Worm (Caenorhabditis elegans): ENCODE results near the gene fzo-1.
"Not testable (repeated sequence)": the region's sequence is repeated elsewhere in the genome, so short reads cannot be mapped to it uniquely, and the experiment has no call there.

fzo-1 gene

ce11 chrII:5815382-5815781, 20.6 kb downstream of the fzo-1 start, which contains the start of gene wago-5:
wago-5 (minus strand) TSS chrII:5815482.
- TF ChIP-seq hpl-2 (GFP tag; optimal IDR thresholded peaks at IDR 0.05); sup-37 (GFP tag; optimal IDR thresholded peaks at IDR 0.05); pax-3 (tag; optimal IDR thresholded peaks at IDR 0.05): not testable (repeated sequence)

DNA sequence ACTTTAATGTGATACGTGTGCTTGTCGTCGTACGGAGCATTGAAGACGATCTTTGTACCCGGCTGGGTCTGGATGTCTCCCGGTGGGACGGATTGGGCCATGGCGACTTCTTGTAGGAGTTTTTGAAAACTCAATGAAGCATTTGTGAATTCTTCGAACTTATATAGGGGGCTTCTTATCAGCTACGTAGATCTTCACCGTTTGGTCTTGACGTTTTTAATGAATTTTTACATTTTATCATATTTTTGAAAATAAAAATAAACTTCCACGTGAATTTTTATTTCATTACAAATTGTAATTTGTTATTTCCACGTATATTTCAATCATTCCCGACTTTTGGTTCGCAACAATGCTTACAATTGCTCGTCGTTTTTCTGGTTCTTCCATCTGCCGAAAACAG, 25.8 kb downstream of the fzo-1 start, which contains the start of the genes msp-64 and ZK1248.5:
msp-64 (minus strand) TSS at position 101 of the 400 bp plus-strand sequence.
ZK1248.5 (plus strand) TSS at position 285 of the 400 bp plus-strand sequence.
- TF ChIP-seq mab-9 (GFP tag; IDR thresholded peaks at IDR 0.05) = no peak
- TF ChIP-seq unc-130 (tag; optimal IDR thresholded peaks at IDR 0.05) = no peak
- no peak for TF ChIP-seq pax-3 (tag; optimal IDR thresholded peaks at IDR 0.05)
- TF ChIP-seq elt-3 (tag; optimal IDR thresholded peaks at IDR 0.05) = no peak
- no peak for TF ChIP-seq ets-5 (GFP tag; IDR thresholded peaks at IDR 0.05)
- TF ChIP-seq unc-62 (GFP tag; optimal IDR thresholded peaks at IDR 0.05) = no peak
- no peak for TF ChIP-seq C34B4.2 (tag; optimal IDR thresholded peaks at IDR 0.05)
- TF ChIP-seq ces-1 (GFP tag; optimal IDR thresholded peaks at IDR 0.05) = no peak
- no peak for TF ChIP-seq egl-13 (tag; optimal IDR thresholded peaks at IDR 0.05)
- no peak for TF ChIP-seq skn-1 (tag; optimal IDR thresholded peaks at IDR 0.05)
- no peak for TF ChIP-seq nhr-90 (tag; optimal IDR thresholded peaks at IDR 0.05; ENCODE audit: poor library complexity)
- TF ChIP-seq zip-4 (GFP tag; optimal IDR thresholded peaks at IDR 0.05) = no peak
- TF ChIP-seq sup-37 (GFP tag; optimal IDR thresholded peaks at IDR 0.05) = no peak
- TF ChIP-seq unc-86 (tag; optimal IDR thresholded peaks at IDR 0.05) = no peak
- TF ChIP-seq vab-15 (tag; optimal IDR thresholded peaks at IDR 0.05) = no peak
- no peak for TF ChIP-seq unc-30 (tag; optimal IDR thresholded peaks at IDR 0.05)
- no peak for TF ChIP-seq tbx-2 (tag; optimal IDR thresholded peaks at IDR 0.05)
- no peak for TF ChIP-seq aha-1 (tag; optimal IDR thresholded peaks at IDR 0.05)
- no peak for TF ChIP-seq lsy-2 (tag; optimal IDR thresholded peaks at IDR 0.05)

- TF ChIP-seq efl-1 (optimal IDR thresholded peaks at IDR 0.05) (no peak), efl-1 (GFP tag; optimal IDR thresholded peaks at IDR 0.05 in 1 of 2) (peak in 1 of 2 experiments; percentile 84), mdl-1 (tag; optimal IDR thresholded peaks at IDR 0.05) (no peak), elt-2 (tag; optimal IDR thresholded peaks at IDR 0.05) (peak; percentile 84)
Observed at ce11 chrII:5806563-5806962, 29.4 kb downstream of the fzo-1 start.

DNA sequence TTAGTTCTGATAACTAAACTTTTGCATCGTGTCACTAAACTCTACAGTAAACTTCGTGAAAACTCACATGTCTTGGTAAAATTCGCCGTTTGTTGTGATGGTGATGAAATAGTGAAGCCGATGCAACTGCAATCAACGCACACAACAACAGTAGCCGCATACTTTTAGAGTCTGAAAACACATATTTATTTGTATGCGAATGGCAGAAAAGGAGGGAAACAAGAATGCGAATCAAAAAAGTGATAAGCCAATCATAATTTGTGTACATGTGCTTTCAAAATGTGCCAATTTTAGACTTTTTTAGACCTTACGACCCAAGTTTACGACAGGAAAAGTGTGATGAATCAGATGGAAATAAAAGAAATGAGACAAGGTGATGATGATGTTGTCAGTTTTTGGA, 30.7 kb downstream of the fzo-1 start, which contains the start of gene K05F1.10:
K05F1.10 (minus strand) TSS at position 171 of the 400 bp plus-strand sequence.
- TF ChIP-seq efl-1 (optimal IDR thresholded peaks at IDR 0.05) (no peak), efl-1 (GFP tag; optimal IDR thresholded peaks at IDR 0.05 in 1 of 2) (peak in 1 of 2 experiments; percentile 51), elt-2 (tag; optimal IDR thresholded peaks at IDR 0.05) (peak; percentile 64), vab-15 (tag; optimal IDR thresholded peaks at IDR 0.05) (no peak), snu-23 (GFP tag; optimal IDR thresholded peaks at IDR 0.05) (no peak), unc-98 (GFP tag; IDR thresholded peaks at IDR 0.05) (no peak), rnt-1 (tag; optimal IDR thresholded peaks at IDR 0.05) (no peak), lir-3 (tag; optimal IDR thresholded peaks at IDR 0.05; ENCODE audit: poor library complexity) (no peak)

ce11 chrII:5804288-5804687, 31.7 kb downstream of the fzo-1 start:
- no peak for TF ChIP-seq mab-9 (GFP tag; IDR thresholded peaks at IDR 0.05)
- TF ChIP-seq unc-98 (GFP tag; IDR thresholded peaks at IDR 0.05) = no peak
- TF ChIP-seq tlp-1 (tag; optimal IDR thresholded peaks at IDR 0.05) = no peak

DNA sequence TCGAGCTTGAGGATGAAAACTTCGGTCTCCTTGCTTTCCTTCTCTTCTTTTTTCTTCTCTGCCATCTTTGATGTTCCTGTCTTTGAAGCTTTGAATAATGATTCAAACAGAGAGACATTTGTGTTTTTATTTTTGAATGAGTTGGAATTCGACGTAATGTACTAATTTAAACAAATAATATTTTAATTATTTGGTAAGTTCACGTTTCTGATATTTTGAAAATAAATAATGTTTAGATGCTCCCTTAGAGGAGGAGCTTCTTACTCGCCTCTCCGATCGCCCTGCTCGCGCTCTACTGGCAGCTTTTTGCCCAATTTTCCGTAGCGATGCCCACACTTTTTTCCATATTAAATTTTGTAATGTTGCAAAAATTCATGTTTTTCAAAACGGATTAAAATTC, 34.9 kb downstream of the fzo-1 start, which contains the start of the genes K05F1.9 and K05F1.1:
K05F1.9 (minus strand) TSS at position 101 of the 400 bp plus-strand sequence.
K05F1.1 (plus strand) TSS at position 308 of the 400 bp plus-strand sequence.
- no peak for TF ChIP-seq sox-4 (tag; optimal IDR thresholded peaks at IDR 0.05)
- no peak for TF ChIP-seq vab-15 (tag; optimal IDR thresholded peaks at IDR 0.05)
- TF ChIP-seq C34B4.2 (tag; optimal IDR thresholded peaks at IDR 0.05) = no peak
- no peak for TF ChIP-seq zip-4 (GFP tag; optimal IDR thresholded peaks at IDR 0.05)
- TF ChIP-seq aha-1 (tag; optimal IDR thresholded peaks at IDR 0.05) = no peak
- no peak for TF ChIP-seq fkh-10 (GFP tag; optimal IDR thresholded peaks at IDR 0.05)
- no peak for TF ChIP-seq snu-23 (GFP tag; optimal IDR thresholded peaks at IDR 0.05)
- no peak for TF ChIP-seq elt-2 (tag; optimal IDR thresholded peaks at IDR 0.05)
- TF ChIP-seq alr-1 (tag; optimal IDR thresholded peaks at IDR 0.05; ENCODE audit: borderline replicate concordance) = no peak
- TF ChIP-seq lin-13 (GFP tag; optimal IDR thresholded peaks at IDR 0.05) = no peak
- TF ChIP-seq lir-3 (tag; optimal IDR thresholded peaks at IDR 0.05; ENCODE audit: poor library complexity) = no peak
